Fruit fly (Drosophila melanogaster): ENCODE measurements around the gene comm3.

DNA sequence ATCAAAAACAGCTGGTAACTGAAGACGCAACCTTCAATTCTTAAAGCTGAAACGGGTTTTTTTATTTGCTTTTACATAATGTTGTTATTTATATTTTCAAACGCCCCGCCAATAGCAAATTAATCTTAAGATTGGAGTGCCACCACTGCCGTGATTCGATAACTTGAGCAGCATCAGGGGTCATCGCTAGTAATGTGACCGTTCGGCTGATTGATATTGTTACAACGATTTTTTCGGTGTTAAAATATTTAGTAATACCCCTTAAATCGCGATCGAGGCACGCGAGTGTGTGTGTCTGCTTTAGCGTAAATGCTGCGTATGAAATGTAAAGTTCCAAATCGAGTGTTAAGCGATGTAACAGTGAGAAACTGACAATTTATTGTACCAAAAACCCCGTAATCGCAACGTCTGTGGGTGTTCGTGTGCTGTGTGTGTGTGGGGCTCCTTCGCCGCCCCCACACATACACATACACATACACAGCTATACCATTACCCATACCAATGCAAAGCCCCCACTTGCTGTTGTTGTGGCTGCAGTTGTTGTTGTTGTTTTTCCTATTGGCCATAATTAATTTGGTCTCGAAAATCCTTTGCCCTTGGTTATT lies 81.6 kb downstream of the comm3 start, which contains the start of gene dop:
- TF ChIP-seq schlank (tag; optimal IDR thresholded peaks at IDR 0.05) (no peak), Sox102F (GFP tag; optimal IDR thresholded peaks at IDR 0.05) (no peak)
